Worm (Caenorhabditis elegans) whole organism, L1 larva: ENCODE results near the gene T16G1.2.

Source experiments
- C04F5.9 ChIP-seq: sonication (generic microtip); optimal IDR thresholded peaks from 2 replicates; lab custom pipeline; 2016; ENCODE audit warnings: missing genetic modification characterization, missing compliant biosample characterization
- C16A3.4 ChIP-seq: fragments of 150-350 bp; optimal IDR thresholded peaks from 2 replicates; lab custom pipeline; 2014; ENCODE audit warnings: missing biosample characterization, missing genetic modification characterization
- F16B12.6 ChIP-seq: fragments of 150-350 bp; optimal IDR thresholded peaks from 2 replicates; lab custom pipeline; 2014; ENCODE audit warnings: missing biosample characterization, missing genetic modification characterization
- Y116A8C.19 ChIP-seq: sonication (generic microtip); optimal IDR thresholded peaks from 2 replicates; lab custom pipeline; 2016; ENCODE audit warnings: missing compliant biosample characterization, missing genetic modification characterization, borderline replicate concordance
- aly-2 ChIP-seq: fragments of 150-350 bp; optimal IDR thresholded peaks from 2 replicates; lab custom pipeline; 2014; ENCODE audit warnings: missing biosample characterization, missing genetic modification characterization
- blmp-1 ChIP-seq: fragments of 150-350 bp; optimal IDR thresholded peaks from 2 replicates; lab custom pipeline; 2014; ENCODE audit warnings: missing biosample characterization, missing genetic modification characterization
- ceh-8 ChIP-seq: fragments of 200-800 bp; sonication (Bioruptor generic); optimal IDR thresholded peaks from 2 replicates; lab custom pipeline; 2018; ENCODE audit warnings: mild to moderate bottlenecking, missing genetic modification characterization, moderate library complexity, missing compliant biosample characterization
- ceh-82 ChIP-seq, 3 experiments: fragments of 150-350 bp in 1 of 3; sonication (generic microtip) in 2 of 3; optimal IDR thresholded peaks; 2 replicates each; lab custom pipeline; 2014 to 2017; ENCODE audit warnings: missing biosample characterization in 3 of 3, missing genetic modification characterization in 3 of 3
- ceh-88 ChIP-seq: fragments of 200-800 bp; sonication (Bioruptor generic); IDR thresholded peaks from 2 replicates; pipeline ENCODE4 v1.3.6; 2022; ENCODE audit warnings: missing genetic modification characterization, missing compliant biosample characterization
- dpl-1 ChIP-seq, 3 experiments: fragments of 150-350 bp in 2 of 3; sonication (generic microtip) in 1 of 3; optimal IDR thresholded peaks; 2 replicates each; lab custom pipeline; 2014 to 2017; ENCODE audit warnings: missing biosample characterization in 3 of 3, missing genetic modification characterization in 3 of 3, missing genetic modification reagents in 3 of 3
- dsc-1 ChIP-seq: sonication (generic microtip); optimal IDR thresholded peaks from 2 replicates; lab custom pipeline; 2016; ENCODE audit warnings: mild to moderate bottlenecking, missing genetic modification characterization, missing compliant biosample characterization
- efl-1 ChIP-seq, 4 experiments: fragments of 150-350 bp; optimal IDR thresholded peaks in 3 of 4; peaks in 1 of 4; 1 replicate in 1 of 4; 2 replicates in 3 of 4; lab custom pipeline; 2014; ENCODE audit warnings: missing biosample characterization in 2 of 4, missing genetic modification characterization in 2 of 4, missing genetic modification reagents in 2 of 4
- efl-3 ChIP-seq: fragments of 200-800 bp; sonication (Bioruptor generic); optimal IDR thresholded peaks from 2 replicates; lab custom pipeline; 2018; ENCODE audit warnings: mild to moderate bottlenecking, missing genetic modification characterization, missing compliant biosample characterization
- egl-27 ChIP-seq, 2 experiments: fragments of 150-350 bp in 1 of 2; sonication (generic microtip); optimal IDR thresholded peaks; 3 replicates each; lab custom pipeline; 2017 to 2018; ENCODE audit warnings: missing biosample characterization in 2 of 2, missing genetic modification characterization in 2 of 2, missing genetic modification reagents in 2 of 2
- fkh-8 ChIP-seq: sonication (generic microtip); optimal IDR thresholded peaks from 2 replicates; lab custom pipeline; 2016; ENCODE audit warnings: mild to moderate bottlenecking, missing genetic modification characterization, missing compliant biosample characterization
- fos-1 ChIP-seq: fragments of 150-350 bp; optimal IDR thresholded peaks from 2 replicates; lab custom pipeline; 2014; ENCODE audit warnings: missing biosample characterization, missing genetic modification characterization
- hlh-17 ChIP-seq: fragments of 200-800 bp; sonication (Bioruptor generic); optimal IDR thresholded peaks from 2 replicates; lab custom pipeline; 2018; ENCODE audit warnings: missing genetic modification characterization, mild to moderate bottlenecking, missing compliant biosample characterization, moderate library complexity, borderline replicate concordance
- hpl-2 ChIP-seq: fragments of 150-350 bp; optimal IDR thresholded peaks from 2 replicates; lab custom pipeline; 2014; ENCODE audit warnings: missing biosample characterization, missing genetic modification reagents, missing genetic modification characterization
- lin-14 ChIP-seq: fragments of 200-800 bp; sonication (Bioruptor generic); optimal IDR thresholded peaks from 2 replicates; lab custom pipeline; 2018; ENCODE audit warnings: mild to moderate bottlenecking, missing genetic modification characterization, moderate library complexity, missing compliant biosample characterization
- lin-35 ChIP-seq, 2 experiments: fragments of 150-350 bp; optimal IDR thresholded peaks; 2 replicates each; lab custom pipeline; 2014; ENCODE audit warnings: missing biosample characterization in 2 of 2, missing genetic modification characterization in 2 of 2, missing genetic modification reagents in 2 of 2
- lin-39 ChIP-seq: fragments of 150-350 bp; optimal IDR thresholded peaks from 2 replicates; lab custom pipeline; 2014; ENCODE audit warnings: missing biosample characterization, missing genetic modification reagents, missing genetic modification characterization
- lsy-2 ChIP-seq, 2 experiments: fragments of 150-350 bp; optimal IDR thresholded peaks; 2 replicates each; lab custom pipeline; 2014; ENCODE audit warnings: missing biosample characterization in 2 of 2, missing genetic modification characterization in 2 of 2
- nhr-19 ChIP-seq: fragments of 200-800 bp; sonication (Bioruptor generic); conservative IDR thresholded peaks from 2 replicates; pipeline ENCODE4 v1.3.6; 2022; ENCODE audit warnings: missing genetic modification characterization, missing compliant biosample characterization
- nhr-47 ChIP-seq: sonication (generic microtip); optimal IDR thresholded peaks from 2 replicates; lab custom pipeline; 2016; ENCODE audit warnings: mild to moderate bottlenecking, missing genetic modification characterization, moderate library complexity, missing compliant biosample characterization
- nhr-71 ChIP-seq: sonication (generic microtip); optimal IDR thresholded peaks from 2 replicates; lab custom pipeline; 2016; ENCODE audit warnings: mild to moderate bottlenecking, missing genetic modification characterization, moderate library complexity, missing compliant biosample characterization
- nhr-77 ChIP-seq: fragments of 150-350 bp; optimal IDR thresholded peaks from 2 replicates; lab custom pipeline; 2014; ENCODE audit warnings: missing biosample characterization, missing genetic modification characterization
- pag-3 ChIP-seq: sonication (generic microtip); optimal IDR thresholded peaks from 2 replicates; lab custom pipeline; 2017; ENCODE audit warnings: missing genetic modification characterization, mild to moderate bottlenecking, missing compliant biosample characterization, antibody characterized with exemption, borderline replicate concordance; ENCODE audit not compliant: insufficient read depth
- pqm-1 ChIP-seq: sonication (generic microtip); optimal IDR thresholded peaks from 3 replicates; lab custom pipeline; 2017; ENCODE audit warnings: missing biosample characterization, missing genetic modification characterization
- rnt-1 ChIP-seq: sonication (generic microtip); optimal IDR thresholded peaks from 2 replicates; lab custom pipeline; 2016; ENCODE audit warnings: mild to moderate bottlenecking, missing genetic modification characterization, moderate library complexity, missing compliant biosample characterization
- skn-1 ChIP-seq: fragments of 150-350 bp; optimal IDR thresholded peaks from 2 replicates; lab custom pipeline; 2014; ENCODE audit warnings: missing biosample characterization, missing genetic modification characterization
- tlp-1 ChIP-seq: fragments of 150-350 bp; optimal IDR thresholded peaks from 2 replicates; lab custom pipeline; 2014; ENCODE audit warnings: missing biosample characterization, missing genetic modification characterization
- unc-130 ChIP-seq: fragments of 150-350 bp; optimal IDR thresholded peaks from 2 replicates; lab custom pipeline; 2017; ENCODE audit warnings: missing biosample characterization, missing genetic modification characterization, inconsistent platforms
- xbp-1 ChIP-seq: sonication (generic microtip); optimal IDR thresholded peaks from 2 replicates; lab custom pipeline; 2016; ENCODE audit warnings: missing genetic modification characterization, missing compliant biosample characterization
- zag-1 ChIP-seq: fragments of 150-350 bp; optimal IDR thresholded peaks from 2 replicates; lab custom pipeline; 2014; ENCODE audit warnings: missing biosample characterization, missing genetic modification characterization

Gene T16G1.2

ce11 chrV:12928929-12929532, at the start of gene T16G1.2:
Gene T16G1.2, plus strand, starts transcription at chrV:12929482.
- TF ChIP-seq blmp-1 (tag; lab: Kevin White, UChicago): peak; percentile 97
- no peak for TF ChIP-seq lin-14 (GFP tag; lab: Kevin White, UChicago)

DNA sequence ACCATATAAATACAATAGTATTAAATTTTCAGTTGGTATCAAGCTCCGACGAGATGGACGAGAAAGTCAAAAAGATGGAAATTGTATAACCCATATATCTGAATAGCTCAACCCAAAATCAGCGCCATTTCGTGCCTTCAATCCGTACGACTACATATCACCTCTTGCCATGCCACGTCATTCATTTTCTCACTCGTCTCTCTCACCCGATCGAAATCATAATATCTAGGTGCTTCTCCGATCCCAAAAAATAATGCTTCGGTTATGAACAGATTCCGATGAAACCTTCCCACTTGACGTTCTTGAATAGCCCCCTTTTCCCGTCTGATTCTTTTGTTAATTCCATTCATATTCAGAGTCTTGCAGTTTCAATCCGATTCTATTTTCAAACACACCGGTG, 47.9 kb upstream of the T16G1.2 start:
- no peak for TF ChIP-seq efl-1 (optimal IDR thresholded peaks at IDR 0.05; lab: Kevin White, UChicago)
- peak in 1 of 2 experiments; percentile 85 for TF ChIP-seq efl-1 (GFP tag; optimal IDR thresholded peaks at IDR 0.05 in 1 of 2; lab: Kevin White, UChicago)
- TF ChIP-seq C04F5.9 (tag; lab: Kevin White, UChicago): no peak

DNA sequence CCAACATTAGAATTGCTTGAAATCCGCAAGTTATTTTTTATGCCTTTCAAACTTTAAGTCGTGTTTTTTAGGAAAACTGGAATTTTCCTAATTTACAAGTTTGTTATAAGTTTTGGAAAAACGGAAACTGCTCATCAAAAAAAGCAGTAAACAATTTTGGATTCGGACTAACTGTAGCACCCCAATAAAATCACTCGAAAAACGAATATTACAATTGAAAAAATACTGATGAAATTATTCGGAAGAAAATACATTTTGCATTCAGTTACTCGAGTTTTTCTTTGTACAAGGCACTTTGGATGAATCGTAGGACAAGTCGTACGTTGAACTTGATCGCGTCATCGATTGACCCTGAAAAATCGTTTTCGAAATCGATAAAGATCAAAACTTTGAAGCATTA, 46.9 kb upstream of the T16G1.2 start:
- no peak for TF ChIP-seq nhr-77 (tag; lab: Kevin White, UChicago)
- TF ChIP-seq xbp-1 (tag; lab: Kevin White, UChicago): no peak
- no peak for TF ChIP-seq efl-1 (optimal IDR thresholded peaks at IDR 0.05; lab: Kevin White, UChicago)
- peak in 1 of 2 experiments; percentile 63 for TF ChIP-seq efl-1 (GFP tag; optimal IDR thresholded peaks at IDR 0.05 in 1 of 2; lab: Kevin White, UChicago)

- TF ChIP-seq nhr-77 (tag; lab: Kevin White, UChicago) (no peak), tlp-1 (no peak), C04F5.9 (tag; lab: Kevin White, UChicago) (no peak), aly-2 (tag; lab: Kevin White, UChicago) (no peak), lin-35 (GFP tag; optimal IDR thresholded peaks at IDR 0.05; lab: Kevin White, UChicago) (no peak)
Observed at ce11 chrV:12885860-12886259, 43.4 kb upstream of the T16G1.2 start, which contains the start of gene glb-24. Gene glb-24, minus strand, starts transcription at chrV:12885960.

DNA sequence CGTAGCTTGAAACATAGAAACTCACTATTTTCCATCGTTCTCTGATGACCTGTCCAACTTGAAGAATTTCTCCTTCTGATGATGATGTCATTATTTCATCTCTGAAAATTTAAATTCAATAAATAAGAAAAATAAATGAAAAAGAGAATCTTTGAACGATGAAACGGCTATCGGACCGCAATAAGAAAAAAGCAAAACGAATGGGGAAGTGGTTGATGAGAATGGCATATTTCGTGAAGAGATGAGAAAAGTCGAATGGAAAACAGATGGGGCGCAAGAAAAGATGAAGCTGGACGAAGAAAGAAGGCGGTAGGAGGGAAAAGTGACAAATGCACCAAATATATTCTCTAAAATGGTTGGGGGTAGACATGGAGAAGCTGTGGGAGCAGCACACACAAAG, 33.5 kb upstream of the T16G1.2 start, which contains the start of gene ttbk-7:
TSS of gene ttbk-7 (minus strand) at position 101 of the 400 bp plus-strand sequence.
- peak; percentile 57 for TF ChIP-seq dsc-1 (tag; lab: Kevin White, UChicago)
- TF ChIP-seq pqm-1 (tag; lab: Kevin White, UChicago): no peak
- TF ChIP-seq fos-1: no peak

ce11 chrV:12896850-12897249, 32.4 kb upstream of the T16G1.2 start:
- TF ChIP-seq ceh-8 (no peak), C16A3.4 (no peak), rnt-1 (tag; lab: Kevin White, UChicago) (peak; percentile 55), zag-1 (no peak), skn-1 (tag; lab: Kevin White, UChicago) (no peak), nhr-71 (tag; lab: Kevin White, UChicago) (peak; percentile 24), fos-1 (no peak), F16B12.6 (tag; lab: Kevin White, UChicago) (no peak), nhr-19 (no peak), dsc-1 (tag; lab: Kevin White, UChicago) (peak; percentile 20), lin-39 (tag; lab: Kevin White, UChicago) (no peak), lin-35 (GFP tag; optimal IDR thresholded peaks at IDR 0.05; lab: Kevin White, UChicago) (no peak), efl-3 (GFP tag; lab: Kevin White, UChicago) (no peak), tlp-1 (no peak), ceh-82 (tag; optimal IDR thresholded peaks at IDR 0.05; lab: Kevin White, UChicago) (no peak), lsy-2 (tag; optimal IDR thresholded peaks at IDR 0.05; lab: Kevin White, UChicago) (no peak), egl-27 (tag; optimal IDR thresholded peaks at IDR 0.05; lab: Kevin White, UChicago) (no peak), lin-14 (GFP tag; lab: Kevin White, UChicago) (peak; percentile 9), nhr-47 (tag; lab: Kevin White, UChicago) (no peak), hlh-17 (no peak), ceh-88 (GFP tag; lab: Robert Waterston, UW) (no peak), dpl-1 (GFP tag; optimal IDR thresholded peaks at IDR 0.05; lab: Kevin White, UChicago) (no peak), Y116A8C.19 (tag; lab: Kevin White, UChicago) (no peak), hpl-2 (GFP tag; lab: Kevin White, UChicago) (no peak), pag-3 (no peak), unc-130 (tag; lab: Kevin White, UChicago) (no peak), fkh-8 (no peak)
